Worm (Caenorhabditis elegans) whole organism, L2 larva: ENCODE data around the gene trpa-1.

Source experiments
- C34F6.9 ChIP-seq: fragments of 150-350 bp; optimal IDR thresholded peaks from 2 replicates; lab custom pipeline; 2014; ENCODE audit warnings: missing biosample characterization, missing genetic modification characterization
- F13H6.1 ChIP-seq: sonication (generic microtip); optimal IDR thresholded peaks from 2 replicates; lab custom pipeline; 2016; ENCODE audit warnings: missing genetic modification characterization, missing compliant biosample characterization
- R02D3.7 ChIP-seq: fragments of 150-350 bp; optimal IDR thresholded peaks from 2 replicates; lab custom pipeline; 2014; ENCODE audit warnings: missing biosample characterization, missing genetic modification characterization
- alr-1 ChIP-seq: fragments of 150-350 bp; optimal IDR thresholded peaks from 2 replicates; lab custom pipeline; 2014; ENCODE audit warnings: missing biosample characterization, missing genetic modification characterization
- aly-2 ChIP-seq: fragments of 150-350 bp; optimal IDR thresholded peaks from 2 replicates; lab custom pipeline; 2014; ENCODE audit warnings: missing biosample characterization, missing genetic modification characterization
- ama-1 ChIP-seq: fragments of 150-350 bp; optimal IDR thresholded peaks from 2 replicates; lab custom pipeline; 2018; ENCODE audit warnings: inconsistent platforms
- blmp-1 ChIP-seq: sonication (generic microtip); optimal IDR thresholded peaks from 2 replicates; lab custom pipeline; 2017; ENCODE audit warnings: missing genetic modification characterization, mild to moderate bottlenecking, missing compliant biosample characterization, antibody characterized with exemption, moderate library complexity; ENCODE audit not compliant: insufficient read depth
- ceh-16 ChIP-seq: fragments of 150-350 bp; optimal IDR thresholded peaks from 2 replicates; lab custom pipeline; 2014; ENCODE audit warnings: missing biosample characterization, missing genetic modification characterization
- ceh-82 ChIP-seq: fragments of 150-350 bp; optimal IDR thresholded peaks from 2 replicates; lab custom pipeline; 2014; ENCODE audit warnings: missing biosample characterization, missing genetic modification characterization
- crh-2 ChIP-seq: sonication (generic microtip); optimal IDR thresholded peaks from 2 replicates; lab custom pipeline; 2017; ENCODE audit warnings: missing biosample characterization, missing genetic modification characterization
- egl-27 ChIP-seq: sonication (generic microtip); optimal IDR thresholded peaks from 3 replicates; lab custom pipeline; 2017; ENCODE audit warnings: missing biosample characterization, missing genetic modification reagents, missing genetic modification characterization
- elt-1 ChIP-seq: fragments of 150-350 bp; optimal IDR thresholded peaks from 2 replicates; lab custom pipeline; 2014; ENCODE audit warnings: missing biosample characterization, missing genetic modification characterization
- fos-1 ChIP-seq: fragments of 150-350 bp; optimal IDR thresholded peaks from 2 replicates; lab custom pipeline; 2014; ENCODE audit warnings: missing biosample characterization, missing genetic modification characterization
- lin-11 ChIP-seq: fragments of 150-350 bp; sonication (generic microtip); optimal IDR thresholded peaks from 2 replicates; lab custom pipeline; 2014; ENCODE audit warnings: missing biosample characterization, missing genetic modification characterization, inconsistent platforms, mixed read lengths
- lin-13 ChIP-seq: fragments of 150-350 bp; optimal IDR thresholded peaks from 2 replicates; lab custom pipeline; 2014; ENCODE audit warnings: missing biosample characterization, missing genetic modification reagents, missing genetic modification characterization
- mab-5 ChIP-seq: fragments of 150-350 bp; optimal IDR thresholded peaks from 2 replicates; lab custom pipeline; 2014; ENCODE audit warnings: missing biosample characterization, missing genetic modification characterization
- mbf-1 ChIP-seq: sonication (generic microtip); optimal IDR thresholded peaks from 2 replicates; lab custom pipeline; 2017; ENCODE audit warnings: missing biosample characterization, missing genetic modification characterization
- nhr-10 ChIP-seq: sonication (generic microtip); optimal IDR thresholded peaks from 2 replicates; lab custom pipeline; 2017; ENCODE audit warnings: missing biosample characterization, missing genetic modification characterization
- nhr-12 ChIP-seq: fragments of 150-350 bp; optimal IDR thresholded peaks from 2 replicates; lab custom pipeline; 2014; ENCODE audit warnings: missing biosample characterization, missing genetic modification characterization
- nhr-129 ChIP-seq: fragments of 150-350 bp; optimal IDR thresholded peaks from 2 replicates; lab custom pipeline; 2014; ENCODE audit warnings: missing biosample characterization, missing genetic modification characterization
- nhr-21 ChIP-seq: fragments of 150-350 bp; optimal IDR thresholded peaks from 2 replicates; lab custom pipeline; 2014; ENCODE audit warnings: missing biosample characterization, missing genetic modification characterization
- nhr-23 ChIP-seq: fragments of 150-350 bp; optimal IDR thresholded peaks from 2 replicates; lab custom pipeline; 2014; ENCODE audit warnings: missing biosample characterization, missing genetic modification reagents, missing genetic modification characterization
- nhr-237 ChIP-seq: fragments of 150-350 bp; optimal IDR thresholded peaks from 2 replicates; lab custom pipeline; 2014; ENCODE audit warnings: missing biosample characterization, missing genetic modification characterization
- nhr-25 ChIP-seq: fragments of 150-350 bp; sonication (generic microtip); optimal IDR thresholded peaks from 3 replicates; lab custom pipeline; 2014; ENCODE audit warnings: missing biosample characterization, missing genetic modification characterization
- nhr-6 ChIP-seq: fragments of 150-350 bp; optimal IDR thresholded peaks from 2 replicates; lab custom pipeline; 2014; ENCODE audit warnings: missing biosample characterization, missing genetic modification characterization
- nhr-77 ChIP-seq: fragments of 150-350 bp; optimal IDR thresholded peaks from 2 replicates; lab custom pipeline; 2014; ENCODE audit warnings: missing biosample characterization, missing genetic modification characterization
- peb-1 ChIP-seq: fragments of 150-350 bp; optimal IDR thresholded peaks from 2 replicates; lab custom pipeline; 2014; ENCODE audit warnings: missing biosample characterization, missing genetic modification characterization
- sem-4 ChIP-seq: fragments of 150-350 bp; optimal IDR thresholded peaks from 2 replicates; lab custom pipeline; 2014; ENCODE audit warnings: missing biosample characterization, missing genetic modification reagents, missing genetic modification characterization
- sma-3 ChIP-seq: sonication (generic microtip); optimal IDR thresholded peaks from 2 replicates; lab custom pipeline; 2016; ENCODE audit warnings: missing genetic modification reagents, missing genetic modification characterization, missing compliant biosample characterization
- sma-9 ChIP-seq, 2 experiments: fragments of 150-350 bp in 1 of 2; sonication (generic microtip) in 1 of 2; optimal IDR thresholded peaks; 2 replicates each; lab custom pipeline; 2014 to 2016; ENCODE audit warnings: missing genetic modification characterization in 2 of 2, mild to moderate bottlenecking in 1 of 2, missing biosample characterization in 1 of 2, missing compliant biosample characterization in 1 of 2, missing genetic modification reagents in 1 of 2, moderate library complexity in 1 of 2
- unc-39 ChIP-seq: fragments of 150-350 bp; optimal IDR thresholded peaks from 2 replicates; lab custom pipeline; 2014; ENCODE audit warnings: missing biosample characterization, missing genetic modification characterization
- zag-1 ChIP-seq: fragments of 150-350 bp; optimal IDR thresholded peaks from 2 replicates; lab custom pipeline; 2014; ENCODE audit warnings: missing biosample characterization, missing genetic modification characterization
- ztf-1 ChIP-seq: fragments of 200-800 bp; sonication (Bioruptor generic); conservative IDR thresholded peaks from 2 replicates; pipeline ENCODE4 v1.3.6; 2022; ENCODE audit warnings: missing genetic modification characterization, missing compliant biosample characterization
- ztf-11 ChIP-seq: sonication (generic microtip); optimal IDR thresholded peaks from 2 replicates; lab custom pipeline; 2017; ENCODE audit warnings: missing biosample characterization, missing genetic modification characterization
- ztf-4 ChIP-seq: fragments of 150-350 bp; optimal IDR thresholded peaks from 2 replicates; lab custom pipeline; 2014; ENCODE audit warnings: missing biosample characterization, missing genetic modification characterization

Gene trpa-1

ce11 chrIV:11900399-11900798 is 36.1 kb downstream of the trpa-1 start:
- TF ChIP-seq R02D3.7 (tag; lab: Kevin White, UChicago) (no peak), elt-1 (peak; percentile 90), sma-9 (GFP tag; optimal IDR thresholded peaks at IDR 0.05; lab: Kevin White, UChicago) (peak; percentile 70), sma-9 (tag; optimal IDR thresholded peaks at IDR 0.05; lab: Kevin White, UChicago) (no peak)

ce11 chrIV:11901215-11901614 is 36.9 kb downstream of the trpa-1 start:
- TF ChIP-seq sem-4 (no peak), lin-13 (no peak), C34F6.9 (tag; lab: Kevin White, UChicago) (no peak), nhr-6 (tag; lab: Kevin White, UChicago) (no peak), nhr-23 (tag; lab: Kevin White, UChicago) (no peak), ama-1 (lab: Kevin White, UChicago) (no peak), nhr-237 (no peak), nhr-77 (tag; lab: Kevin White, UChicago) (no peak), nhr-25 (tag; lab: Kevin White, UChicago) (peak; percentile 51), lin-11 (tag; lab: Kevin White, UChicago) (no peak), sma-3 (GFP tag; lab: Kevin White, UChicago) (peak; percentile 12), F13H6.1 (no peak), egl-27 (peak; percentile 10), fos-1 (tag; lab: Kevin White, UChicago) (no peak), blmp-1 (tag; lab: Kevin White, UChicago) (peak; percentile 27), nhr-10 (no peak), peb-1 (tag; lab: Kevin White, UChicago) (no peak), nhr-12 (tag; lab: Kevin White, UChicago) (no peak), unc-39 (tag; lab: Kevin White, UChicago) (no peak), ztf-1 (GFP tag; lab: Robert Waterston, UW) (no peak), mab-5 (tag; lab: Kevin White, UChicago) (no peak), R02D3.7 (tag; lab: Kevin White, UChicago) (no peak), ztf-11 (tag; lab: Kevin White, UChicago) (no peak), zag-1 (tag; lab: Kevin White, UChicago) (no peak), ceh-82 (tag; lab: Kevin White, UChicago) (no peak), aly-2 (no peak), sma-9 (GFP tag; optimal IDR thresholded peaks at IDR 0.05; lab: Kevin White, UChicago) (peak; percentile 53), sma-9 (tag; optimal IDR thresholded peaks at IDR 0.05; lab: Kevin White, UChicago) (no peak), nhr-129 (tag; lab: Kevin White, UChicago) (no peak), mbf-1 (no peak), alr-1 (tag; lab: Kevin White, UChicago) (no peak), crh-2 (no peak), ztf-4 (tag; lab: Kevin White, UChicago) (no peak)
- TF ChIP-seq, all 48 proteins: peak for 5

ce11 chrIV:11902832-11903231 is 38.5 kb downstream of the trpa-1 start:
- TF ChIP-seq nhr-237 (no peak), nhr-25 (tag; lab: Kevin White, UChicago) (peak; percentile 3)
- TF ChIP-seq, all 48 proteins: peak for 1

ce11 chrIV:11903676-11904075 is 39.4 kb downstream of the trpa-1 start:
- TF ChIP-seq sma-9 (GFP tag; optimal IDR thresholded peaks at IDR 0.05; lab: Kevin White, UChicago), result peak; percentile 6
- no peak for TF ChIP-seq sma-9 (tag; optimal IDR thresholded peaks at IDR 0.05; lab: Kevin White, UChicago)
- TF ChIP-seq nhr-25 (tag; lab: Kevin White, UChicago), result no peak
- peak; percentile 56 for TF ChIP-seq elt-1
- TF ChIP-seq ceh-16, result peak; percentile 58

- TF ChIP-seq nhr-21 (tag; lab: Kevin White, UChicago) (no peak), elt-1 (peak; percentile 61)
- TF ChIP-seq, all 48 proteins: peak for 1
These were observed 44.4 kb downstream of the trpa-1 start for ce11 chrIV:11908733-11909132.
